Fruit fly (Drosophila melanogaster): ENCODE data around the gene CG18814.

Gene CG18814

DNA sequence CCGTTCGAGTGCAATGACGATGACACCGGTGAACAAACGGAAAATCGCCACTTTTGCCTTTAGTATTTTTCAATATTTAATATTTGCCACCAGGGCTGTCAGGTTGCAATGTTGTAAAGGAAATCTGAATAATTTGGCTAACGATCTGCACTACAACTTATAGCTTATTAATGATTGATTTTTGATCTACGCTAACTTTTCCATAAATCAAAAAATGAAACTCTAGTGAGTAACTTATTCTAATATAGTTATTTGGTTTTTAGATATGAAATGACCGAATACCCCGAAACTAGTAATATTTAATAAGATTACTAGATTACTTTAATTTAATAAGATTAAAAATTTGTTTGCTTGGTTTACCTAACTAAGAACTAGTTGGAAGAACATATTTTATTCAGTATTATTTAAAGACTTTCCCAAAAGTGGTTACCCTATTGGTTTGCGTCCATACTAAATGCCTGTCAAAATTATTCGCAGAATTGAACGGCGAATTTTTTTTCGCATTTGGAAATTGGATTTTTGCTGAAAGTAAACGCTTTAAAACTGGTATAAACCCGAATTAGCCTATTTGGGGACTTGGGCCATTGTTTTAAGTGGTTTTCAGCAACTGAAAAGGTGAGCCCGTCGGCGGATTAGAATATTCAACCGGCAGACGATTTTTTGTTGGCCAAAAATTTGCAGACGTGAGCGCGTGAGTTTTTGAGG, 16.4 kb downstream of the CG18814 start, which contains the start of the genes Agpat3 and RAF2 (continued):
- TF ChIP-seq ash1 (GFP tag; optimal IDR thresholded peaks at IDR 0.05) (no peak), CG11398 (GFP tag; optimal IDR thresholded peaks at IDR 0.05) (no peak), CG3838 (GFP tag; optimal IDR thresholded peaks at IDR 0.05) (no peak), dmrt99B (tag; optimal IDR thresholded peaks at IDR 0.05) (peak; percentile 37), row (GFP tag; IDR thresholded peaks at IDR 0.05) (peak; percentile 80), H15 (GFP tag; IDR thresholded peaks at IDR 0.05) (0 out of 3 replicates have a peak, but pooled peaks have one; percentile 13), CG7357 (GFP tag; IDR thresholded peaks at IDR 0.05) (peak; percentile 68; the same call in 2 of the 3 replicates), CG34224 (GFP tag; IDR thresholded peaks at IDR 0.05; ENCODE audit: partially characterized antibody) (no peak), CG1832 (GFP tag; optimal IDR thresholded peaks at IDR 0.05) (no peak), CG15514 (GFP tag; optimal IDR thresholded peaks at IDR 0.05) (peak; percentile 47), HmgZ (tag; optimal IDR thresholded peaks at IDR 0.05) (no peak), br (optimal IDR thresholded peaks at IDR 0.05) (no peak), Hr51 (GFP tag; optimal IDR thresholded peaks at IDR 0.05) (peak; percentile 5 to 49), CG10366 (GFP tag; IDR thresholded peaks at IDR 0.05) (peak; percentile 45), rib (GFP tag; IDR thresholded peaks at IDR 0.05) (no peak), her (GFP tag; optimal IDR thresholded peaks at IDR 0.05) (no peak), croc (GFP tag; conservative IDR thresholded peaks at IDR 0.05) (no peak; the same call in 2 of the 3 replicates), CG34422 (GFP tag; IDR thresholded peaks at IDR 0.05) (no peak), en (GFP tag; optimal IDR thresholded peaks at IDR 0.05) (no peak), Usf (GFP tag; optimal IDR thresholded peaks at IDR 0.05) (no peak), Lpt (GFP tag; optimal IDR thresholded peaks at IDR 0.05) (no peak), CG8089 (GFP tag; optimal IDR thresholded peaks at IDR 0.05) (no peak), CG14965 (GFP tag; optimal IDR thresholded peaks at IDR 0.05; ENCODE audit: borderline replicate concordance) (no peak), lilli (GFP tag; optimal IDR thresholded peaks at IDR 0.05) (peak; percentile 56), Hmr (GFP tag; optimal IDR thresholded peaks at IDR 0.05) (peak; percentile 36), Ptx1 (GFP tag; IDR thresholded peaks at IDR 0.05) (no peak; the same call in 1 of the 2 replicates), CG17568 (GFP tag; optimal IDR thresholded peaks at IDR 0.05) (no peak), kay (GFP tag; optimal IDR thresholded peaks at IDR 0.05) (no peak), ham (GFP tag; IDR thresholded peaks at IDR 0.05) (no peak), Awh (GFP tag; IDR thresholded peaks at IDR 0.05) (no peak), Sox100B (GFP tag; optimal IDR thresholded peaks at IDR 0.05) (peak; percentile 32), chif (GFP tag; optimal IDR thresholded peaks at IDR 0.05) (peak; percentile 21 to 28), CG18476 (GFP tag; optimal IDR thresholded peaks at IDR 0.05) (peak; percentile 14), CG5180 (GFP tag; optimal IDR thresholded peaks at IDR 0.05) (no peak), HLH4C (GFP tag; IDR thresholded peaks at IDR 0.05; ENCODE audit: partially characterized antibody) (no peak), CG17829 (tag; optimal IDR thresholded peaks at IDR 0.05) (peak; percentile 46), cwo (GFP tag; optimal IDR thresholded peaks at IDR 0.05) (no peak), Dp (GFP tag; optimal IDR thresholded peaks at IDR 0.05) (peak; percentile 9), Dref (GFP tag; IDR thresholded peaks at IDR 0.05) (peak; percentile 11; the same call in 1 of the 2 replicates), nom (GFP tag; optimal IDR thresholded peaks at IDR 0.05) (no peak), lov (optimal IDR thresholded peaks at IDR 0.05) (no peak), lov (GFP tag; IDR thresholded peaks at IDR 0.05) (no peak), CG1529 (GFP tag; optimal IDR thresholded peaks at IDR 0.05) (no peak), CG12942 (GFP tag; optimal IDR thresholded peaks at IDR 0.05) (no peak), peb (GFP tag; IDR thresholded peaks at IDR 0.05) (no peak; the same call in 1 of the 2 replicates), YL-1 (GFP tag; optimal IDR thresholded peaks at IDR 0.05) (no peak), CG18262 (tag; optimal IDR thresholded peaks at IDR 0.05) (peak; percentile 50), Blimp-1 (GFP tag; optimal IDR thresholded peaks at IDR 0.05) (peak; percentile 25), CG4282 (GFP tag; optimal IDR thresholded peaks at IDR 0.05) (no peak), Optix (GFP tag; IDR thresholded peaks at IDR 0.05) (no peak)

Measured in whole organism, embryonic.